Worm (Caenorhabditis elegans) whole organism, L2 larva: ENCODE measurements around the gene slc-17.3.

Experiments
- R02D3.7 ChIP-seq: fragments of 150-350 bp; optimal IDR thresholded peaks from 2 replicates; lab custom pipeline; 2014; ENCODE audit warnings: missing biosample characterization, missing genetic modification characterization
- elt-1 ChIP-seq: fragments of 150-350 bp; optimal IDR thresholded peaks from 2 replicates; lab custom pipeline; 2014; ENCODE audit warnings: missing biosample characterization, missing genetic modification characterization
- nhr-10 ChIP-seq: sonication (generic microtip); optimal IDR thresholded peaks from 2 replicates; lab custom pipeline; 2017; ENCODE audit warnings: missing biosample characterization, missing genetic modification characterization
- nhr-25 ChIP-seq: fragments of 150-350 bp; sonication (generic microtip); optimal IDR thresholded peaks from 3 replicates; lab custom pipeline; 2014; ENCODE audit warnings: missing biosample characterization, missing genetic modification characterization
- ztf-11 ChIP-seq: sonication (generic microtip); optimal IDR thresholded peaks from 2 replicates; lab custom pipeline; 2017; ENCODE audit warnings: missing biosample characterization, missing genetic modification characterization

- TF ChIP-seq elt-1 (tag; lab: Kevin White, UChicago) (no peak), nhr-10 (tag; lab: Kevin White, UChicago) (no peak), ztf-11 (tag; lab: Kevin White, UChicago) (no peak), nhr-25 (no peak), R02D3.7 (tag; lab: Kevin White, UChicago) (no peak)
Measured at ce11 chrIII:7894724-7895123, 29.6 kb upstream of the slc-17.3 start, which contains the start of gene ZK688.4.
